Fruit fly (Drosophila melanogaster): ENCODE results near the gene aurA.
"Not testable (repeated sequence)": the region's sequence is repeated elsewhere in the genome, so short reads cannot be mapped to it uniquely, and the experiment has no call there.

aurA gene

dm6 chr3R:11949387-11950029 is 13.4 kb upstream of the aurA start, which contains the start of gene CG31211 (continued):
- no peak for TF ChIP-seq CG4854 (GFP tag; optimal IDR thresholded peaks at IDR 0.05)
- no peak for TF ChIP-seq CG31388 (GFP tag; optimal IDR thresholded peaks at IDR 0.05)
- no peak for TF ChIP-seq Eip74EF (GFP tag; optimal IDR thresholded peaks at IDR 0.05)
- peak; percentile 31 for TF ChIP-seq gem (tag; optimal IDR thresholded peaks at IDR 0.05)
- TF ChIP-seq CG4424 (GFP tag; optimal IDR thresholded peaks at IDR 0.05): peak; percentile 29
- TF ChIP-seq CG12155 (GFP tag; optimal IDR thresholded peaks at IDR 0.05): peak; percentile 10
- TF ChIP-seq CG8944 (GFP tag; optimal IDR thresholded peaks at IDR 0.05): no peak
- TF ChIP-seq br (optimal IDR thresholded peaks at IDR 0.05): no peak
- no peak for TF ChIP-seq CG7271 (tag; optimal IDR thresholded peaks at IDR 0.05)
- peak; percentile 18 for TF ChIP-seq chn (GFP tag; optimal IDR thresholded peaks at IDR 0.05)
- TF ChIP-seq bowl (GFP tag; IDR thresholded peaks at IDR 0.05): no peak
- no peak for TF ChIP-seq dm (GFP tag; optimal IDR thresholded peaks at IDR 0.05)
- no peak for TF ChIP-seq CG11504 (tag; optimal IDR thresholded peaks at IDR 0.05)
- peak; percentile 4 for TF ChIP-seq grau (tag; optimal IDR thresholded peaks at IDR 0.05)
- TF ChIP-seq CG7987 (GFP tag; optimal IDR thresholded peaks at IDR 0.05): no peak
- TF ChIP-seq dati (GFP tag; IDR thresholded peaks at IDR 0.05): no peak
- no peak for TF ChIP-seq CG13296 (GFP tag; optimal IDR thresholded peaks at IDR 0.05)
- no peak for TF ChIP-seq tx (GFP tag; optimal IDR thresholded peaks at IDR 0.05)
- no peak for TF ChIP-seq vnd (GFP tag; IDR thresholded peaks at IDR 0.05; ENCODE audit: partially characterized antibody)
- no peak for TF ChIP-seq otp (GFP tag; IDR thresholded peaks at IDR 0.05)
- peak; percentile 50 for TF ChIP-seq CG3281 (GFP tag; optimal IDR thresholded peaks at IDR 0.05)
- TF ChIP-seq CG9817 (tag; optimal IDR thresholded peaks at IDR 0.05): no peak
- TF ChIP-seq odd (GFP tag; optimal IDR thresholded peaks at IDR 0.05): no peak
- TF ChIP-seq CG10462 (GFP tag; optimal IDR thresholded peaks at IDR 0.05): peak; percentile 71
- TF ChIP-seq Rx (GFP tag; IDR thresholded peaks at IDR 0.05): no peak
- TF ChIP-seq CG30403 (GFP tag; optimal IDR thresholded peaks at IDR 0.05): peak; percentile 10
- no peak for TF ChIP-seq CG7357 (GFP tag; IDR thresholded peaks at IDR 0.05)
- no peak for TF ChIP-seq Fer1 (GFP tag; optimal IDR thresholded peaks at IDR 0.05)
- TF ChIP-seq CG9727 (GFP tag; optimal IDR thresholded peaks at IDR 0.05): no peak
- TF ChIP-seq nerfin-2 (GFP tag; IDR thresholded peaks at IDR 0.05; ENCODE audit: partially characterized antibody): no peak
- no peak for TF ChIP-seq CG8281 (tag; optimal IDR thresholded peaks at IDR 0.05)
- peak in 1 of 2 experiments; percentile 31 for TF ChIP-seq crp (GFP tag; optimal IDR thresholded peaks at IDR 0.05)

- TF ChIP-seq Aef1 (GFP tag; IDR thresholded peaks at IDR 0.05); CG1603 (tag; optimal IDR thresholded peaks at IDR 0.05); CG11247 (GFP tag; IDR thresholded peaks at IDR 0.05): not testable (repeated sequence)
These were observed 6.5 kb upstream of the aurA start, which contains the start of gene Hsp70Aa for dm6 chr3R:11956444-11956843. Gene Hsp70Aa, minus strand, starts transcription at chr3R:11956544.

dm6 chr3R:11957388-11957787 is 5.5 kb upstream of the aurA start:
- no peak for TF ChIP-seq dan (GFP tag; IDR thresholded peaks at IDR 0.05)
- peak; percentile 95 for TF ChIP-seq trem (tag; optimal IDR thresholded peaks at IDR 0.05)
- no peak for TF ChIP-seq eve (GFP tag; optimal IDR thresholded peaks at IDR 0.05)
- TF ChIP-seq gce (GFP tag; IDR thresholded peaks at IDR 0.05): no peak
- TF ChIP-seq stwl (tag; optimal IDR thresholded peaks at IDR 0.05): peak; percentile 64
- no peak for TF ChIP-seq Dfd (GFP tag; optimal IDR thresholded peaks at IDR 0.05)
